Fruit fly (Drosophila melanogaster): ENCODE results near the gene CG2225.

CG2225 gene

dm6 chr2L:21624472-21624787 is 52.9 kb downstream of the CG2225 start (continued):
- TF ChIP-seq bbx (GFP tag; IDR thresholded peaks at IDR 0.05; ENCODE audit: partially characterized antibody): peak; percentile 40
- no peak for TF ChIP-seq CG4707 (GFP tag; optimal IDR thresholded peaks at IDR 0.05)
- 0 out of 4 replicates have a peak, but pooled peaks have one; percentile 10 for TF ChIP-seq chinmo (GFP tag; IDR thresholded peaks at IDR 0.05; ENCODE audit: partially characterized antibody)
- no peak for TF ChIP-seq Bdp1 (GFP tag; optimal IDR thresholded peaks at IDR 0.05)
- TF ChIP-seq Kr (GFP tag; optimal IDR thresholded peaks at IDR 0.05): no peak
- no peak for TF ChIP-seq CG2875 (GFP tag; optimal IDR thresholded peaks at IDR 0.05)
- TF ChIP-seq stwl (tag; optimal IDR thresholded peaks at IDR 0.05): peak; percentile 74
- no peak for TF ChIP-seq ap (GFP tag; IDR thresholded peaks at IDR 0.05)
- no peak for TF ChIP-seq br (optimal IDR thresholded peaks at IDR 0.05)

dm6 chr2L:21623685-21624471 is 53.5 kb downstream of the CG2225 start, which contains the start of gene CG2201:
TSS of gene CG2201 (minus strand) at chr2L:21624080.
- TF ChIP-seq cas (GFP tag; IDR thresholded peaks at IDR 0.05): no peak
- no peak for TF ChIP-seq CG17802 (tag; optimal IDR thresholded peaks at IDR 0.05)
- TF ChIP-seq CG18619 (GFP tag; optimal IDR thresholded peaks at IDR 0.05): peak; percentile 51
- TF ChIP-seq Bteb2 (GFP tag; optimal IDR thresholded peaks at IDR 0.05): peak; percentile 5
- TF ChIP-seq CG15514 (GFP tag; optimal IDR thresholded peaks at IDR 0.05): no peak
- TF ChIP-seq Aef1 (GFP tag; IDR thresholded peaks at IDR 0.05): peak; percentile 47; the same call in 2 of the 3 replicates
- TF ChIP-seq bcd (GFP tag; optimal IDR thresholded peaks at IDR 0.05): peak; percentile 61
- TF ChIP-seq CoRest (tag; optimal IDR thresholded peaks at IDR 0.05): peak; percentile 60
- TF ChIP-seq CG18764 (GFP tag; optimal IDR thresholded peaks at IDR 0.05): no peak
- TF ChIP-seq az2 (GFP tag; optimal IDR thresholded peaks at IDR 0.05): peak; percentile 8
- TF ChIP-seq CG12769 (tag; optimal IDR thresholded peaks at IDR 0.05): peak; percentile 14
- no peak for TF ChIP-seq klu (GFP tag; IDR thresholded peaks at IDR 0.05)
- peak; percentile 46; the same call in 1 of the 2 replicates for TF ChIP-seq ap (GFP tag; IDR thresholded peaks at IDR 0.05)
- peak; percentile 16 for TF ChIP-seq jing (GFP tag; optimal IDR thresholded peaks at IDR 0.05)
- TF ChIP-seq gsb-n (tag; optimal IDR thresholded peaks at IDR 0.05): peak; percentile 53
- 0 out of 3 replicates have a peak, but pooled peaks have one; percentile 29 for TF ChIP-seq CG34422 (GFP tag; IDR thresholded peaks at IDR 0.05)
- TF ChIP-seq CG9215 (GFP tag; IDR thresholded peaks at IDR 0.05): no peak
- TF ChIP-seq zfh2 (GFP tag; optimal IDR thresholded peaks at IDR 0.05): no peak
- TF ChIP-seq pfk (GFP tag; optimal IDR thresholded peaks at IDR 0.05): no peak
- peak; percentile 47 for TF ChIP-seq CG8388 (GFP tag; optimal IDR thresholded peaks at IDR 0.05)
- TF ChIP-seq HmgZ (tag; optimal IDR thresholded peaks at IDR 0.05): no peak
- TF ChIP-seq ham (GFP tag; IDR thresholded peaks at IDR 0.05): no peak
- TF ChIP-seq Deaf1 (tag; optimal IDR thresholded peaks at IDR 0.05): no peak
- no peak for TF ChIP-seq yki (optimal IDR thresholded peaks at IDR 0.05)
- no peak for TF ChIP-seq Taf1 (GFP tag; IDR thresholded peaks at IDR 0.05)
- peak; percentile 48 for TF ChIP-seq stwl (tag; optimal IDR thresholded peaks at IDR 0.05)
- peak; percentile 30 to 61 for TF ChIP-seq Trl (optimal IDR thresholded peaks at IDR 0.05)
- peak; percentile 14 for TF ChIP-seq Trl (GFP tag; optimal IDR thresholded peaks at IDR 0.05)
- no peak for TF ChIP-seq CG2889 (GFP tag; IDR thresholded peaks at IDR 0.05)
- TF ChIP-seq Dp (GFP tag; optimal IDR thresholded peaks at IDR 0.05): no peak
- TF ChIP-seq pzg (GFP tag; optimal IDR thresholded peaks at IDR 0.05): no peak
- no peak for TF ChIP-seq pnt (GFP tag; optimal IDR thresholded peaks at IDR 0.05)
- TF ChIP-seq CG15479 (GFP tag; optimal IDR thresholded peaks at IDR 0.05): no peak
- peak; percentile 81 for TF ChIP-seq CG5180 (GFP tag; optimal IDR thresholded peaks at IDR 0.05)
- peak; percentile 37 for TF ChIP-seq CG17385 (GFP tag; optimal IDR thresholded peaks at IDR 0.05)
- no peak for TF ChIP-seq Nf-YC (tag; optimal IDR thresholded peaks at IDR 0.05)
- no peak for TF ChIP-seq dan (GFP tag; IDR thresholded peaks at IDR 0.05)
- peak; percentile 15; the same call in 1 of the 2 replicates for TF ChIP-seq CG32772 (GFP tag; IDR thresholded peaks at IDR 0.05)
- TF ChIP-seq CG42726 (GFP tag; IDR thresholded peaks at IDR 0.05; ENCODE audit: partially characterized antibody): no peak
- TF ChIP-seq CG1647 (GFP tag; optimal IDR thresholded peaks at IDR 0.05): peak; percentile 30
- TF ChIP-seq Med (GFP tag): peak; percentile 70
- TF ChIP-seq chif (GFP tag; optimal IDR thresholded peaks at IDR 0.05): no peak

All from whole organism, embryonic.